Worm (Caenorhabditis elegans): ENCODE results near the gene H04M03.12.

DNA sequence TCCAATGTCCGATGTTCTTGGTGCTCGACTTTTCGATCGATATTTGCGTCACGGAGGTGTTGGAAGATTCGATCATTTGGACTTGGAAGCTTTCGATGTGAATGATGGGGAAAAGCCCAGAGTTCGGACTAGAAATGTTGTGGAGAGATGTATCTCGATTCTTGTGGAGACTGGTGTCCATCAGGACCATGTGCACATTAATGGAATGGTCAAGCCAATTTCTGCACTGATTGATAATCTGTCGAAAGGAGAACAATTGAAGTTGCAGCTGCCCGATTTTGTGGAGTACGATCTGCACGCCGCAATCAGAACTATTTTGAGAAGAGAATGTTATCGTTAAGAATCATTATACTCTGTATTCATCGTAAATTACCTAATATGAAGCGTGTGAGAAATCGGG lies 34.0 kb upstream of the H04M03.12 start:
- TF ChIP-seq ZK546.5 (tag; optimal IDR thresholded peaks at IDR 0.05) = no peak
- no peak for TF ChIP-seq snpc-4 (tag; optimal IDR thresholded peaks at IDR 0.05)
- TF ChIP-seq egl-27 (tag; optimal IDR thresholded peaks at IDR 0.05) = no peak

All from whole organism, L2 larva.